Worm (Caenorhabditis elegans) whole organism, mixed stage, embryonic: Measurements from ENCODE around the gene cpr-6.

Experiments
- blmp-1 ChIP-seq: fragments of 150-350 bp; optimal IDR thresholded peaks from 2 replicates; lab custom pipeline; 2014; ENCODE audit warnings: missing biosample characterization, missing genetic modification characterization
- ceh-83 ChIP-seq: fragments of 200-800 bp; sonication (Bioruptor generic); optimal IDR thresholded peaks from 2 replicates; lab custom pipeline; 2018; ENCODE audit warnings: mild to moderate bottlenecking, missing genetic modification characterization, missing compliant biosample characterization
- elt-3 ChIP-seq: fragments of 150-350 bp; optimal IDR thresholded peaks from 2 replicates; lab custom pipeline; 2014; ENCODE audit warnings: missing biosample characterization, missing genetic modification characterization
- nhr-76 ChIP-seq: sonication (generic microtip); optimal IDR thresholded peaks from 2 replicates; lab custom pipeline; 2017; ENCODE audit warnings: missing biosample characterization, missing genetic modification characterization
- sem-2 ChIP-seq: fragments of 200-800 bp; sonication (Bioruptor generic); optimal IDR thresholded peaks from 2 replicates; lab custom pipeline; 2018; ENCODE audit warnings: mild to moderate bottlenecking, missing genetic modification characterization, missing compliant biosample characterization
- unc-62 ChIP-seq: fragments of 150-350 bp; optimal IDR thresholded peaks from 2 replicates; lab custom pipeline; 2014; ENCODE audit warnings: missing biosample characterization, missing genetic modification reagents, missing genetic modification characterization
- ztf-11 ChIP-seq: fragments of 150-350 bp; optimal IDR thresholded peaks from 2 replicates; lab custom pipeline; 2014; ENCODE audit warnings: missing biosample characterization, missing genetic modification characterization

ce11 chrX:6642798-6643197, 35.8 kb downstream of the cpr-6 start:
- TF ChIP-seq nhr-76 (no peak), unc-62 (GFP tag; lab: Kevin White, UChicago) (no peak), elt-3 (tag; lab: Kevin White, UChicago) (no peak), ceh-83 (no peak), blmp-1 (tag; lab: Kevin White, UChicago) (no peak), ztf-11 (tag; lab: Kevin White, UChicago) (no peak), sem-2 (GFP tag; lab: Kevin White, UChicago) (no peak)
